Worm (Caenorhabditis elegans) whole organism, dauer: Measurements from ENCODE around the gene otpl-6.
"Not testable (repeated sequence)": the region's sequence is repeated elsewhere in the genome, so short reads cannot be mapped to it uniquely, and the experiment has no call there.

Experiments
- unc-62 ChIP-seq: sonication (generic microtip); optimal IDR thresholded peaks from 2 replicates; lab custom pipeline; 2017; ENCODE audit warnings: missing biosample characterization, missing genetic modification reagents, missing genetic modification characterization

otpl-6 gene

DNA sequence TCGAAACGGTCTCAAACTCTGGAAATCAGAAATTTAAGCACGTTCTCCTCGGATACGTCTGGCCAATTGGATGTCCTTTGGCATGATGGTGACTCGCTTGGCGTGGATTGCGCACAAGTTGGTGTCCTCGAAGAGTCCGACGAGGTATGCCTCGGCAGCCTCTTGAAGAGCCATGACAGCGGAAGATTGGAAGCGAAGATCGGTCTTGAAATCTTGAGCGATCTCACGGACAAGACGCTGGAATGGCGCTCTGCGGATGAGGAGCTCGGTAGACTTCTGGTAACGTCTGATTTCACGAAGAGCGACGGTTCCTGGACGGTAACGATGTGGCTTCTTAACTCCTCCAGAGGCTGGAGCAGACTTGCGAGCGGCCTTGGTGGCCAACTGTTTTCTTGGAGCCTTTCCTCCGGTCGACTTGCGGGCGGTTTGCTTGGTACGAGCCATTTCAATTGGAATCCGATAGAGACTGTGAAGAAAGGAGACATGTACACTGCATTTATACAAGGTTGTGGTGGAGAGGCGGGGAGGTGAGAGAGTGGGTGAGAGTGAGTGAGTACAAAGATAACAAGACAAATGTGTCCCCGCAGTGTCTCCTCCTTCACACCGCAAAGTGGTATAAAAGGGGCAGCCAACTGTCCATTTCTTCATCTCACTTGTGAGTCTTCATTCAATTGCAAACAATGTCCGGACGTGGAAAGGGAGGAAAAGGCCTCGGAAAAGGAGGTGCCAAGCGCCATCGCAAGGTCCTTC is 8.8 kb downstream of the otpl-6 start, which contains the start of the genes his-6 and his-5:
Gene his-6 (minus strand): TSS at position 444 of the 750 bp plus-strand sequence.
Gene his-5 (plus strand): TSS at position 681 of the 750 bp plus-strand sequence.
- not testable (repeated sequence) for TF ChIP-seq unc-62 (GFP tag; lab: Kevin White, UChicago)

DNA sequence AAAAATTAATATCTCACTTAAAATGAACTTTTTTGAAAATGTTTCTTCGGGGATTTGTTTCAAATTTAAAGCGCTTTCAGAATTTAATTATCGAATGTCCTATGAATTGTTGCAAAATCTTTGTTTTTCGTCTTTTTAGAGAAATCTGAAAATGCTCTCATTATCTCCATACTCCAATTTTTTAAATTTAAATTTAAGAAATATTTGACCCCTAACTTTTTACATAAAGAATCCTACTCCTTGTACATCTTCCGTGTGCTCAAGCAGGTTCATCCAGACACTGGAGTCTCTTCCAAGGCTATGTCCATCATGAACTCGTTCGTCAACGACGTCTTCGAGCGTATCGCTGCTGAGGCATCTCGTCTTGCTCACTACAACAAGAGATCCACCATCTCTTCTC is 10.3 kb downstream of the otpl-6 start, which contains the start of gene his-39:
Gene his-39 (plus strand): TSS at position 301 of the 400 bp plus-strand sequence.
- TF ChIP-seq unc-62 (GFP tag; lab: Kevin White, UChicago): no peak

DNA sequence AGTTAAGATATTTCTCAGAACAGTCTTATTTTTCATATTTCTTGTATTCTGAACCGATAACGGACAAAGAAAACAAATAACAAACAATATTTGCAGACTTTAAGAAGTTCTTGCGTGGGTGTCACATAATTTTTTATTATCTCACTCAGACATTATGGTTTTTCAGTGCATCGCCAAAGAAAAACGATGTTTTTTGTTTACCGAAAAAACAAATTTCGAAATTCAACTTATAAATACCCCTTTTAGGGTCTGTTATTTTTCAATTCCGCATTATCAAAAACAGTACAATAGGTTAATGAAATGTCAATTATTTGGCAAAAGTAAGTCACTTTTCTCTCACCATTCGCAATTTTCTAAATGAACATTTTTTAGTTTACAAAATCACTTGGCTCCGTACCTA is 11.2 kb downstream of the otpl-6 start, which contains the start of gene otpl-4:
Gene otpl-4 (plus strand): TSS at position 301 of the 400 bp plus-strand sequence.
- TF ChIP-seq unc-62 (GFP tag; lab: Kevin White, UChicago): no peak

DNA sequence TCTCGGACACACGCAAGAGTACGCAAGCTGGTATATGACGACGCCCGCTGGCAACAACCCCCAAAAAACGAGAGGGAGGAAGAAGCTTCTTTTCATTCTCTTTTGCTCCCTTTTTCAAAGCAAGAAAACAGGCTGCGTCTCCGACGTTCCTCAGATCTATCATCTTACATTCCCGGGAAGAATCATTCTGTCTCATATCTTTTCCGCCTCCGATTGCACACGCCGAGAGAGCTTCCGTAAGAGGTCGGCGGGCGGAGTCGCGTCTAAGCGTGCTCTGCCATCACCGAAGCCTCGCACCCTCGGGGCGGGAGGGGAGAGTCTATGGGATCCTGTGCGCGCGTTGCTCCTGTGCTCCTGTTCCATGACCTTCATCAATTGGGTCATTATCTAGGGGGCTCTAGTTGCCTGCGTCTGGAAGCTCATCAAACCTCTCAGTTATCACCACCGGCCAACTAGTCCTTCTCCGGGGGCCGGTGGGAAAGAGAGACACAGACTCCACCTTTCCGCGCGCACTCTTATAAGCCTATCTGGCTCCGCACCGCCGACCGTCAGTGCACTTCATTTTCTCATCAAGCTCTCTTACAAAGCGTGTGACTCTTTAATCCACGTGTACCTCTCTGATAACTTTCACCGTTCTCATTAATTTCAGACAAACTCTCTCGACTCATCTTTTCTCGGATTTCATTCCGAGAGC is 19.8 kb downstream of the otpl-6 start, which contains the start of the genes slc-17.8 and asns-1:
Gene slc-17.8 (minus strand): TSS at position 51 of the 694 bp plus-strand sequence.
Gene asns-1 (plus strand): TSS at position 644 of the 694 bp plus-strand sequence.
- no peak for TF ChIP-seq unc-62 (GFP tag; lab: Kevin White, UChicago)

DNA sequence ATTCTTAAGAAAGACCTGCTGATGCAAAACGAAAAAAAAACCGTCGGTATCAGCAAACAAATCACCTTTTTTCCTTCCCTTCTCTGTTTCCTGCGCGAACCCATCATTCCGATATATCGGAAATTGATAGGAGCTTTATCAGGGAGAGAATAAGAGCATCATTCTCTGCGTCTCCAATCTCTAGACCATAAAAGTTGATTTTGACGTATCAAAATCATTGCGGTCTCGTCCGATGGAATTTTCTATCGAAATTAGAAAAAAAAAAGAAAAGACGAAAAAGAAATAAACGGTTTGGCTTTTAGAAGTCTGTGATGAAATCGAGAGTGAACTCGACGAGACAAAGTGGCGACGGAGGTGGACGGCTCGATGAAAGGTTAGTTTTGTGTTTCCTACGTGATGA is 23.1 kb downstream of the otpl-6 start, which contains the start of gene stdh-4:
Gene stdh-4 (plus strand): TSS at position 301 of the 400 bp plus-strand sequence.
- no peak for TF ChIP-seq unc-62 (GFP tag; lab: Kevin White, UChicago)

DNA sequence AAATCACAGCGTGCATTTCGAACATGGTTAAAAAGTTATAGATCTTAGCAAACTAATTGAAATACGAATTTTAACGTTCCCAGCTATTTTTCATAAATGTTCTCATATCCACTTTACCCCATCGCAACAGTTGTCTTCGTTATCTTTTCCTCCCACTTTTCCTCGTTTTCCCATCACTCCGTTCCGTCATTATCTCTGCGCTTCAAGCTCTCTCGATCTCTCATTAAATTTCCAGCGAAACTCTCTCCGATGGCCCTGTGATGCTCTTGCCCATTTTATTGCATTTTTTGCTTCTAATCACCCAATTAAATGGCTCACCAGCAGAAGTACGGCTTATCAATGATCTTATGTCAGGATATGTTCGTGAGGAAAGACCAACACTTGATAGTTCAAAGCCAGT is 26.6 kb downstream of the otpl-6 start, which contains the start of gene acr-15:
Gene acr-15 (plus strand): TSS at position 236 of the 400 bp plus-strand sequence.
- no peak for TF ChIP-seq unc-62 (GFP tag; lab: Kevin White, UChicago)

DNA sequence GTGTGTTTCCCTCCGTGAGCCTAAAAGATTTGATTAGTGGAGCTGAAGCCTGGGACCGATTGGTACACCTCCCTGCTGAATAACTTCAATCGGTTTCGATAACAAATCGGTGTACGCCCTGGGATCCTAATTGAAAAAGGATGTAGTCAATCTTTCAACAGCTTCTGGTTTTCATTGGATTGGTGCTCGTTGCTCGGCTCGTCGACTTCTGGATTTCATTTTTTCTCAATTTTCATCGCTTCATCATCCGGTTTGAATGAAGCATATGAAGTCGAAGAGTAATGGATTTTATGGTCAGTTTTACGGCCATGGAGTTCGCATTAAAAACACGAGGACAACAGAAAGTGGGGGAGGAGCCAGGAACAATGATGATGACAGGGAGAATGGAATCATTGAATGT is 30.1 kb downstream of the otpl-6 start:
- TF ChIP-seq unc-62 (GFP tag; lab: Kevin White, UChicago): no peak

DNA sequence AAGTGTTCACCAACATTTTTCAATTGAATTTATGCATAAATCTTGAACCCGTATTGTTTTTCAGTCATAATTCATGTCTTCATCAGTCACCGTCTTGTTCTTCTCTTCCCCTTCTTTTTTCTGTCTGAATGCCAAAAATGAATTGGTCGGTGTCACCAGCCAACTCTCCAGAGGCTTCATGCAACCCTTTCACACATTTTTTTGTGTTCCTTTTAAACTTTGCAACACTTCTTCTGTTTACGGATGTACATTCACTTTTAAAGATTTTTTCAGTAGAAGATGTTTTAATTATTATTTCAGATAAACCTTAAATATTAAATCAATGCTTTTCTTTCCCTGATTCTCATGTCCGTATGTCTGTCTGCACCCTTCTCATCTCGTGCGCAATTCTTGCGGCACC is 35.0 kb downstream of the otpl-6 start, which contains the start of gene acr-16:
Gene acr-16 (plus strand): TSS at position 301 of the 400 bp plus-strand sequence.
- no peak for TF ChIP-seq unc-62 (GFP tag; lab: Kevin White, UChicago)

DNA sequence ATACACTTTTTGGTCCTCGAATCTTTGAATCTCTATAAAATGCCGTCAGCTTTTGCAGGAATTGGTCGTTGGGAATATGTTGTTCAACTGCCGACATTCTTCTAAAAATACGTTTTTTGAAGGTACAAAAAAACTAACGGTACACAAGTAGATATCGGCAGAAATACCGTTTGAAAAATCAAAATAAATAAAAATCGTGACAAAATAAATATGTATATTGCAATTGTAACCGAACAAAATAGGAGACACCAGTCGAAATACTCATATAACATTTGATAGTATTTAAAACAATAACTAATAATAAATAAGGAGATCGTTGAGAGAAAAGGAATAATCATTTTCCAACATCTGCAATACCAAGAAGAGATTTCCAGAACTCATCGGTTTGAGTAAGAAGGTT is 39.2 kb downstream of the otpl-6 start, which contains the start of gene F25G6.8:
Gene F25G6.8 (minus strand): TSS at position 101 of the 400 bp plus-strand sequence.
- no peak for TF ChIP-seq unc-62 (GFP tag; lab: Kevin White, UChicago)

DNA sequence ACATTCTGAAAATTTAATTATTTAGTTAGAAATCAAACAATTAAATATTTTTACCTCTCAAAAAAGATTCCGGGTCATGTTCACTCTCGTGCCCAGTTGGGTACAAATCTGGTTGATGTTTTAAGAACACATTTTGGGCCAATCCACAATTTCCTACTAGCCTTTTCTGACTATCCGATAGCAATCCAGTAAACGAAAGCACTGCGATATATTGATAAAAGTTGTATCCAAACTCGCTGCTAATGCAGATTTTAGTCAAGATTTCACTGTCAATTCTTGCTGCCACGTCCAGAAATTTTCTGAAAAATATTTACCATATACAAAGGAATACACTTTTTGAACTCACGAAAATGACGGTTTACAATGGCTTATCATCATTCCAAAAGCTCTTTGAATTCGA is 43.3 kb downstream of the otpl-6 start:
- TF ChIP-seq unc-62 (GFP tag; lab: Kevin White, UChicago): no peak

DNA sequence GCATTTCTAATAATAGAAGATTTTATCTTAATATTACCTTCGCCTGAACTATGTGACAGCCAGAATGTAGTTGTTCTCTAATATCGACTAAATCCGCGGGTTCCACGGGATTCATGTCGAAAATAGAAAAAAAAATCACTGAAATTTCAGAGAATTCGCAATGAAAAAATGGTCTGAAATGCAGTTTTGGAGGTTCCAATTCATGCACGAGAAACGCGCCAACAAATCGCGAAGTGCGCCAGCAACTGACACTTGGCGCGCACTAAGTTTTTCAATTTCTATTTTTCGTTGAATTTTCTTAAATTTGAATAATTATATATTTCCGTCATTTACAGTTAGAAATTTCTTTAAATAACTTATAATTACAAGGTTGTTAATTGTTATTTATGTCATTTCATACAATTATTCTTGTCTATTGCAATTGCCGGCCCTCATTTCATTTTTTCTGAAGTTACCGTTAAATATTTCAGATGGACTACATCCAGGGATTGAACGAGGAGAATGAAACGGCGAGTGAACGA is 44.0 kb downstream of the otpl-6 start, which contains the start of the genes F25G6.9 and symk-1:
Gene F25G6.9 (minus strand): TSS at position 160 of the 521 bp plus-strand sequence.
Gene symk-1 (plus strand): TSS at position 471 of the 521 bp plus-strand sequence.
- no peak for TF ChIP-seq unc-62 (GFP tag; lab: Kevin White, UChicago)

DNA sequence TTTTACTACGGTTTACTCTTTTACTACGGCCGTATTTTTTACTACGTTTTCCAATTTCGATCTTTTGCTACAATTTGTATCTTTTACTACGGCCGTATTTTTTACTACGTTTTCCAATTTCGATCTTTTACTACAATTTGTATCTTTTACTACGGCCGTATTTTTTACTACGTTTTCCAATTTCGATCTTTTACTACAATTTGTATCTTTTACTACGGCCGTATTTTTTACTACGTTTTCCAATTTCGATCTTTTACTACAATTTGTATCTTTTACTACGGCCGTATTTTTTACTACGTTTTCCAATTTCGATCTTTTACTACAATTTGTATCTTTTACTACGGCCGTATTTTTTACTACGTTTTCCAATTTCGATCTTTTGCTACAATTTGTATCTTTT is 48.9 kb downstream of the otpl-6 start, which contains the start of gene F25G6.1:
Gene F25G6.1 (plus strand): TSS at position 301 of the 400 bp plus-strand sequence.
- TF ChIP-seq unc-62 (GFP tag; lab: Kevin White, UChicago): not testable (repeated sequence)
